Fruit fly (Drosophila melanogaster) whole organism, embryonic: ENCODE measurements around the gene Jhbp12.

Experiments used
- Ada2b ChIP-seq: fragments of 200-800 bp; sonication (Bioruptor generic); IDR thresholded peaks from 2 replicates; pipeline ENCODE4 v1.3.6; 2022; ENCODE audit warnings: missing biosample characterization, missing genetic modification characterization
- Aef1 ChIP-seq: fragments of 200-800 bp; sonication (Bioruptor generic); IDR thresholded peaks from 3 replicates; pipeline ENCODE4 v1.3.6; 2022; ENCODE audit warnings: missing biosample characterization, missing genetic modification characterization
- Bgb ChIP-seq: fragments of 200-800 bp; sonication (Bioruptor generic); IDR thresholded peaks from 2 replicates; pipeline ENCODE4 v1.3.6; 2022; ENCODE audit warnings: missing biosample characterization, missing genetic modification characterization; ENCODE audit not compliant: partially characterized antibody
- CG11696 ChIP-seq: fragments of 200-800 bp; sonication (Bioruptor generic); IDR thresholded peaks from 2 replicates; pipeline ENCODE4 v1.3.6; 2022; ENCODE audit warnings: missing biosample characterization, missing genetic modification characterization
- CG12769 ChIP-seq: fragments of 200-800 bp; sonication (Bioruptor generic); optimal IDR thresholded peaks from 2 replicates; lab custom pipeline; 2019; ENCODE audit warnings: missing biosample characterization, mild to moderate bottlenecking, missing genetic modification characterization, moderate library complexity
- CG16863 ChIP-seq: fragments of 200-800 bp; sonication (Bioruptor generic); optimal IDR thresholded peaks from 3 replicates; lab custom pipeline; 2016; ENCODE audit warnings: missing biosample characterization, missing genetic modification characterization
- CG17328 ChIP-seq: fragments of 200-800 bp; sonication (Bioruptor generic); IDR thresholded peaks from 2 replicates; pipeline ENCODE4 v1.3.6; 2022; ENCODE audit warnings: missing biosample characterization, missing genetic modification characterization
- CG17829 ChIP-seq: fragments of 200-800 bp; optimal IDR thresholded peaks from 2 replicates; lab custom pipeline; 2019; ENCODE audit warnings: missing biosample characterization, mild to moderate bottlenecking, missing genetic modification characterization, moderate library complexity
- CG1792 ChIP-seq: fragments of 200-800 bp; sonication (Bioruptor generic); optimal IDR thresholded peaks from 2 replicates; lab custom pipeline; 2016; ENCODE audit warnings: missing biosample characterization, missing genetic modification characterization
- CG3065 ChIP-seq: fragments of 200-800 bp; sonication (Bioruptor generic); optimal IDR thresholded peaks from 2 replicates; lab custom pipeline; 2016; ENCODE audit warnings: missing biosample characterization, missing genetic modification characterization
- CG33213 ChIP-seq: fragments of 200-800 bp; sonication (Bioruptor generic); optimal IDR thresholded peaks from 3 replicates; lab custom pipeline; 2016; ENCODE audit warnings: missing biosample characterization, missing genetic modification characterization
- CG34376 ChIP-seq: fragments of 200-800 bp; sonication (Bioruptor generic); optimal IDR thresholded peaks from 2 replicates; lab custom pipeline; 2018; ENCODE audit warnings: missing biosample characterization, mild to moderate bottlenecking, missing genetic modification characterization
- CG5180 ChIP-seq: fragments of 200-800 bp; sonication (Bioruptor generic); optimal IDR thresholded peaks from 3 replicates; lab custom pipeline; 2017; ENCODE audit warnings: missing biosample characterization, missing genetic modification characterization, mild to moderate bottlenecking, moderate library complexity, missing genetic modification reagents
- CG7745 ChIP-seq: fragments of 200-800 bp; sonication (Bioruptor generic); optimal IDR thresholded peaks from 2 replicates; lab custom pipeline; 2018; ENCODE audit warnings: missing biosample characterization, mild to moderate bottlenecking, missing genetic modification characterization, moderate library complexity
- CG7928 ChIP-seq: fragments of 200-800 bp; sonication (Bioruptor generic); optimal IDR thresholded peaks from 2 replicates; lab custom pipeline; 2017; ENCODE audit warnings: missing biosample characterization, mild to moderate bottlenecking, missing genetic modification characterization
- CG8290 ChIP-seq, 3 experiments: fragments of 200-800 bp; sonication (Bioruptor generic); optimal IDR thresholded peaks; 2 replicates each; lab custom pipeline; 2016 to 2019; ENCODE audit warnings: missing biosample characterization in 3 of 3, missing genetic modification characterization in 3 of 3, mild to moderate bottlenecking in 2 of 3, moderate library complexity in 1 of 3
- CG8944 ChIP-seq: fragments of 200-800 bp; sonication (Bioruptor generic); optimal IDR thresholded peaks from 3 replicates; lab custom pipeline; 2016; ENCODE audit warnings: missing biosample characterization, missing genetic modification characterization
- CG9609 ChIP-seq: fragments of 200-800 bp; sonication (Bioruptor generic); optimal IDR thresholded peaks from 3 replicates; lab custom pipeline; 2016; ENCODE audit warnings: missing biosample characterization, missing genetic modification characterization
- Deaf1 ChIP-seq: fragments of 200-800 bp; optimal IDR thresholded peaks from 3 replicates; lab custom pipeline; 2019; ENCODE audit warnings: missing biosample characterization, mild to moderate bottlenecking, missing genetic modification characterization, moderate library complexity
- Fer2 ChIP-seq: fragments of 200-800 bp; sonication (Bioruptor generic); optimal IDR thresholded peaks from 2 replicates; lab custom pipeline; 2018; ENCODE audit warnings: missing biosample characterization, mild to moderate bottlenecking, missing genetic modification characterization, moderate library complexity
- Hr78 ChIP-seq, 2 experiments: fragments of 200-800 bp in 1 of 2; fragments of >200 bp in 1 of 2; sonication (Bioruptor generic) in 1 of 2; optimal IDR thresholded peaks; 2 replicates each; lab custom pipeline; 2017 to 2019; ENCODE audit warnings: missing biosample characterization in 2 of 2, missing genetic modification characterization in 2 of 2, mild to moderate bottlenecking in 1 of 2, moderate library complexity in 1 of 2
- Jarid2 ChIP-seq: fragments of 200-800 bp; sonication (Bioruptor generic); optimal IDR thresholded peaks from 3 replicates; lab custom pipeline; 2017; ENCODE audit warnings: mild to moderate bottlenecking, missing biosample characterization, missing genetic modification reagents, missing genetic modification characterization
- Med ChIP-seq: fragments of 200-800 bp; sonication (Bioruptor generic); peaks from one replicate; lab custom pipeline; 2016; ENCODE audit warnings: missing biosample characterization, missing genetic modification characterization, mild to moderate bottlenecking, inconsistent platforms, moderate library complexity
- Opbp ChIP-seq: fragments of 200-800 bp; sonication (Bioruptor generic); IDR thresholded peaks from 3 replicates; pipeline ENCODE4 v1.3.6; 2022; ENCODE audit warnings: missing biosample characterization, missing genetic modification characterization; ENCODE audit not compliant: partially characterized antibody
- Poxn ChIP-seq: fragments of 200-800 bp; sonication (Bioruptor generic); IDR thresholded peaks from 2 replicates; pipeline ENCODE4 v1.3.6; 2022; ENCODE audit warnings: missing biosample characterization, missing genetic modification characterization
- Ravus ChIP-seq: fragments of 200-800 bp; sonication (Bioruptor generic); IDR thresholded peaks from 2 replicates; pipeline ENCODE4 v1.3.6; 2022; ENCODE audit warnings: missing biosample characterization, missing genetic modification characterization
- Sry-δ ChIP-seq: fragments of 200-800 bp; sonication (Bioruptor generic); optimal IDR thresholded peaks from 2 replicates; lab custom pipeline; 2016; ENCODE audit warnings: missing biosample characterization, missing genetic modification characterization
- Stat92E ChIP-seq, 3 experiments: fragments of >200 bp in 2 of 3; fragments of 200-800 bp in 1 of 3; sonication (Bioruptor generic) in 1 of 3; optimal IDR thresholded peaks; 2 replicates each; lab custom pipeline; 2017 to 2019; ENCODE audit warnings: missing biosample characterization in 3 of 3, missing genetic modification characterization in 3 of 3, mild to moderate bottlenecking in 1 of 3, moderate library complexity in 1 of 3
- al ChIP-seq: fragments of 200-800 bp; sonication (Bioruptor generic); IDR thresholded peaks from 2 replicates; pipeline ENCODE4 v1.3.6; 2022; ENCODE audit warnings: missing biosample characterization, missing genetic modification characterization
- ara ChIP-seq: fragments of 200-800 bp; sonication (Bioruptor generic); IDR thresholded peaks from 2 replicates; pipeline ENCODE4 v1.3.6; 2022; ENCODE audit warnings: missing biosample characterization, missing genetic modification characterization
- cwo ChIP-seq: fragments of 200-800 bp; sonication (Bioruptor generic); optimal IDR thresholded peaks from 3 replicates; lab custom pipeline; 2017; ENCODE audit warnings: missing biosample characterization, missing genetic modification characterization, mild to moderate bottlenecking, moderate library complexity, missing genetic modification reagents
- en ChIP-seq: fragments of 200-800 bp; sonication (Bioruptor generic); optimal IDR thresholded peaks from 2 replicates; lab custom pipeline; 2016; ENCODE audit warnings: missing biosample characterization, missing genetic modification characterization
- gt ChIP-seq: fragments of 200-800 bp; sonication (Bioruptor generic); IDR thresholded peaks from 2 replicates; pipeline ENCODE4 v1.3.6; 2022; ENCODE audit warnings: missing biosample characterization, missing genetic modification characterization
- jing ChIP-seq: fragments of 200-800 bp; sonication (Bioruptor generic); optimal IDR thresholded peaks from 2 replicates; lab custom pipeline; 2018; ENCODE audit warnings: missing biosample characterization, mild to moderate bottlenecking, missing genetic modification characterization
- nmo ChIP-seq: fragments of 200-800 bp; sonication (Bioruptor generic); optimal IDR thresholded peaks from 2 replicates; lab custom pipeline; 2018; ENCODE audit warnings: missing biosample characterization, mild to moderate bottlenecking, missing genetic modification characterization, moderate library complexity
- sens-2 ChIP-seq: fragments of 200-800 bp; sonication (Bioruptor generic); IDR thresholded peaks from 2 replicates; pipeline ENCODE4 v1.3.6; 2022; ENCODE audit warnings: missing biosample characterization, missing genetic modification characterization
- trh ChIP-seq: fragments of 200-800 bp; sonication (Bioruptor generic); optimal IDR thresholded peaks from 2 replicates; lab custom pipeline; 2016; ENCODE audit warnings: missing biosample characterization, missing genetic modification characterization
- ttk ChIP-seq: fragments of 200-800 bp; sonication (Bioruptor generic); IDR thresholded peaks from 2 replicates; pipeline ENCODE4 v2.1.2; 2022; ENCODE audit warnings: missing biosample characterization, missing genetic modification characterization
- unpg ChIP-seq: fragments of 200-800 bp; sonication (Bioruptor generic); optimal IDR thresholded peaks from 3 replicates; lab custom pipeline; 2018; ENCODE audit warnings: missing biosample characterization, mild to moderate bottlenecking, missing genetic modification characterization, moderate library complexity
- vfl ChIP-seq: fragments of 200-800 bp; sonication (Bioruptor generic); optimal IDR thresholded peaks from 2 replicates; lab custom pipeline; 2016; ENCODE audit warnings: missing biosample characterization, missing genetic modification characterization
- zfh1 ChIP-seq: fragments of 200-800 bp; sonication (Bioruptor generic); IDR thresholded peaks from 3 replicates; pipeline ENCODE4 v1.3.6; 2022; ENCODE audit warnings: missing biosample characterization, missing genetic modification characterization

The Jhbp12 gene

DNA sequence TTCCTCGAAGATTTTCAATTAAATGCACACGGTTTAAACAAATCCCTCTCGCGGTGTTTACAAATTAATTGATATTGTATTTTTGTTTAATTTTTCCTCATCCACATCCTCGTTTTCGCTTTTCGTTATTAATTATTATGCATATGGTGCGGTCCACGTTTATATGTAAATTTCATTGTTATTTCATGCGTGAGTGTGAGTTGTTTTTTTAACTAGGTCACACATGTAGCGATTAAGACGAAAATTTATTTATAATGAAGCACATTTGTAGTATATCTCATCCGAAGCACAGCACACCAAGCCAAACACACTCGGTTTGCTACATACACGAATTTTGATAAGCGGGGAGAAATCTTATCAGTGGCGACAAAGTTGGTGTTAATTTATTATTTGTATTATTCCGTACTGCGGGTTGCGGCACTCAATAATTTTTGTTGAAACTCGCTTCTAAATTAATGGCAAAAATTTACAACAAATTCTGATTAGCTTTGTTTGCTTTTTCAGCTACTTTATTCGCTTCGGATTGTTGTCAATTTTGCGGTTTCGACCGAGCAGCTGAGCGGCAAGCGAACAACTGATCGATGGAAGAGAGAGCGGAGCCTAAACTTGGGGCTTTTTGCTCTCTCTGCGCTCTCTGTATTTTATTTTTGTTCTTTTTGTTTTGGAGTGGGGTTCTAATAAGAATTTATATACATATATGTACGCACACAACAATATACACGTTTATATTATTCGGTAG is 47.0 kb downstream of the Jhbp12 start (continued):
- TF ChIP-seq Stat92E (GFP tag; optimal IDR thresholded peaks at IDR 0.05; lab: Kevin White, UChicago) (no peak), CG3065 (GFP tag; lab: Kevin White, UChicago) (no peak), CG9609 (no peak), CG33213 (GFP tag; lab: Kevin White, UChicago) (no peak), jing (GFP tag; lab: Kevin White, UChicago) (no peak), vfl (no peak), Med (GFP tag; lab: Kevin White, UChicago) (peak; percentile 77), sens-2 (GFP tag; lab: Robert Waterston, UW) (no peak), ttk (GFP tag; lab: Robert Waterston, UW) (no peak), CG17328 (GFP tag; lab: Robert Waterston, UW) (no peak), zfh1 (GFP tag; lab: Robert Waterston, UW) (no peak), CG8944 (no peak), unpg (no peak), gt (no peak), Poxn (GFP tag; lab: Robert Waterston, UW) (no peak), Aef1 (GFP tag; lab: Robert Waterston, UW) (no peak), CG12769 (tag; lab: Kevin White, UChicago) (peak; percentile 51), CG16863 (GFP tag; lab: Kevin White, UChicago) (no peak), CG5180 (no peak), Deaf1 (tag; lab: Kevin White, UChicago) (peak; percentile 14), al (GFP tag; lab: Robert Waterston, UW) (no peak), Sry-δ (GFP tag; lab: Kevin White, UChicago) (no peak), CG7745 (tag; lab: Kevin White, UChicago) (peak; percentile 78), Bgb (GFP tag; lab: Robert Waterston, UW) (no peak), cwo (GFP tag; lab: Kevin White, UChicago) (peak; percentile 58), CG34376 (GFP tag; lab: Kevin White, UChicago) (peak; percentile 89), CG17829 (tag; lab: Kevin White, UChicago) (no peak), CG8290 (GFP tag; optimal IDR thresholded peaks at IDR 0.05; lab: Kevin White, UChicago) (no peak), CG8290 (tag; optimal IDR thresholded peaks at IDR 0.05; lab: Kevin White, UChicago) (peak in 1 of 2 experiments; percentile 47), trh (GFP tag; lab: Kevin White, UChicago) (no peak), Fer2 (no peak), Hr78 (GFP tag; optimal IDR thresholded peaks at IDR 0.05; lab: Kevin White, UChicago) (no peak), CG7928 (GFP tag; lab: Kevin White, UChicago) (no peak), CG1792 (GFP tag; lab: Kevin White, UChicago) (no peak), Jarid2 (peak; percentile 68), en (GFP tag; lab: Kevin White, UChicago) (no peak), Opbp (GFP tag; lab: Robert Waterston, UW) (no peak), nmo (no peak), Ada2b (GFP tag; lab: Robert Waterston, UW) (no peak), ara (GFP tag; lab: Robert Waterston, UW) (no peak), Ravus (GFP tag; lab: Robert Waterston, UW) (no peak), CG11696 (GFP tag; lab: Robert Waterston, UW) (no peak)
